Worm (Caenorhabditis elegans) whole organism, mixed stage, embryonic: ENCODE measurements around the gene Y40B10A.11.

Experiments
- blmp-1 ChIP-seq: fragments of 150-350 bp; optimal IDR thresholded peaks from 2 replicates; lab custom pipeline; 2014; ENCODE audit warnings: missing biosample characterization, missing genetic modification characterization
- elt-1 ChIP-seq: sonication (generic microtip); optimal IDR thresholded peaks from 2 replicates; lab custom pipeline; 2017; ENCODE audit warnings: missing genetic modification characterization, mild to moderate bottlenecking, missing compliant biosample characterization, antibody characterized with exemption, moderate library complexity, borderline replicate concordance; ENCODE audit not compliant: insufficient read depth
- elt-3 ChIP-seq: fragments of 150-350 bp; optimal IDR thresholded peaks from 2 replicates; lab custom pipeline; 2014; ENCODE audit warnings: missing biosample characterization, missing genetic modification characterization
- lin-13 ChIP-seq: fragments of 150-350 bp; optimal IDR thresholded peaks from 2 replicates; lab custom pipeline; 2014; ENCODE audit warnings: missing biosample characterization, missing genetic modification characterization
- lin-32 ChIP-seq: fragments of 200-800 bp; sonication (Bioruptor generic); optimal IDR thresholded peaks from 2 replicates; lab custom pipeline; 2018; ENCODE audit warnings: mild to moderate bottlenecking, missing genetic modification characterization, missing compliant biosample characterization
- mab-5 ChIP-seq: fragments of 150-350 bp; optimal IDR thresholded peaks from 2 replicates; lab custom pipeline; 2014; ENCODE audit warnings: missing biosample characterization, missing genetic modification characterization
- mls-2 ChIP-seq: sonication (generic microtip); optimal IDR thresholded peaks from 2 replicates; lab custom pipeline; 2016; ENCODE audit warnings: mild to moderate bottlenecking, missing genetic modification characterization, moderate library complexity, missing compliant biosample characterization
- nhr-237 ChIP-seq: fragments of 150-350 bp; optimal IDR thresholded peaks from 2 replicates; lab custom pipeline; 2014; ENCODE audit warnings: missing biosample characterization, missing genetic modification characterization
- pha-4 ChIP-seq: fragments of 150-350 bp; optimal IDR thresholded peaks from 2 replicates; lab custom pipeline; 2018; ENCODE audit warnings: missing biosample characterization, missing genetic modification reagents, missing genetic modification characterization
- snpc-4 ChIP-seq: fragments of 150-350 bp; optimal IDR thresholded peaks from 2 replicates; lab custom pipeline; 2014; ENCODE audit warnings: missing biosample characterization, missing genetic modification characterization
- unc-39 ChIP-seq: fragments of 150-350 bp; optimal IDR thresholded peaks from 2 replicates; lab custom pipeline; 2014; ENCODE audit warnings: missing biosample characterization, missing genetic modification characterization
- unc-62 ChIP-seq: fragments of 150-350 bp; optimal IDR thresholded peaks from 2 replicates; lab custom pipeline; 2014; ENCODE audit warnings: missing biosample characterization, missing genetic modification reagents, missing genetic modification characterization

ce11 chrV:2011777-2012176 is 39.6 kb downstream of the Y40B10A.11 start, which contains the start of gene F59A7.7:
- TF ChIP-seq mab-5 (tag; lab: Kevin White, UChicago) (no peak), unc-62 (GFP tag; lab: Kevin White, UChicago) (no peak), nhr-237 (tag; lab: Kevin White, UChicago) (no peak), elt-3 (tag; lab: Kevin White, UChicago) (no peak), lin-32 (no peak), blmp-1 (no peak), pha-4 (tag; lab: Kevin White, UChicago) (no peak), snpc-4 (no peak), lin-13 (tag; lab: Kevin White, UChicago) (no peak), elt-1 (tag; lab: Kevin White, UChicago) (no peak), unc-39 (tag; lab: Kevin White, UChicago) (no peak), mls-2 (tag; lab: Kevin White, UChicago) (no peak)
